Worm (Caenorhabditis elegans): ENCODE measurements around the gene F18E3.12.

F18E3.12 gene

DNA sequence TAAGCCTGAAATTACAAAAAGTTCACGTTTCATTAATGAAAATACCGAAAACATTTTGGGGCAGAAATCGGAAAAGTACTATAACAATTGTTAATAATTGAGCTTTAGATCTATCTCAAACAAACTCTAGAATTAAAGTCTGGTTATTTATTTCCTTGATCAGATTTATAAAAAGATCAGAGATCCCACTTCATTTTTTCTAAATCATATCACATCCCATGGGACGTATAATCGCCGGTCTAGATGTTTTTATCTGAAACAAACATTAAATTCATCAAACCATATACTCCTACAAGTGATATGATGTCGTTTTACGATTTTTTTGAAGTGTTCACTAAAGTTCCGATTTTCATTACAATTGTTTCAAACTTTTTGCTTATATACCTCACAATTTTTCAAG, 3.1 kb upstream of the F18E3.12 start, which contains the start of gene str-41:
str-41 (plus strand) TSS at position 301 of the 400 bp plus-strand sequence.
- TF ChIP-seq nhr-23 (tag; optimal IDR thresholded peaks at IDR 0.05) (no peak), R02D3.7 (tag; optimal IDR thresholded peaks at IDR 0.05) (no peak), sma-3 (GFP tag; optimal IDR thresholded peaks at IDR 0.05) (no peak), zag-1 (tag; optimal IDR thresholded peaks at IDR 0.05) (no peak)

DNA sequence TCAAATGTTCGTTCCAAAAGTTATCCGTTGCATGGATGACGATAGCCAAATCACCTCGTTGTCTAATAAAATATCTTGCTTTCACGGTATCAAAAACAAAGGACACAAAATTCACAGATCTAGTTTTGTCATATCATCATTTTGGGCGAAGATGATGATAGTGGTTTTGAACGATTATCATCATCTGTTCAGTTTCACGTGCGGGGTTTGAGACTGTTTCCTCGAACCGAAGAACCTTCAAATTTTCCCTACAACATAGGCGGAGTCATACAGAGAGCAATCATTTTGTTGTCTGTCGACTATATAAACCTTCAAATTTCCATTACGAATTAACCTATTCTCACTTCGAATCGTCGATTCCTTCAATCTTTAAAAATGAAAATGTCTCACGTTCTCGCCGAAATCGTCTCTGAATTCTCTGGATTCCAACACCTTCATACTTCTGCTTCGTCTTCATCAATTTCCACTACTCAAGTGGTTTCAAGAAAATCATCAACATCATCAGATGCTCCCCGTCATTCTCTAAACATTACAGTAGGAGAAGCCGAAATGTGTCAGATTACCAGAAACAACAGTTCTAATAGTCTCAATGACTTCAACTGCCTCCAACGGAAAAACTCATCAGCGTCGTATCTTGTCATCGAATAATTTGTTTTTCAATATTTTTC, 1.5 kb upstream of the F18E3.12 start, which contains the start of gene F18E3.11:
F18E3.11 (plus strand) TSS at position 376 of the 668 bp plus-strand sequence.
- TF ChIP-seq sma-9 (GFP tag; optimal IDR thresholded peaks at IDR 0.05), result peak; percentile 84
- TF ChIP-seq sma-9 (tag; optimal IDR thresholded peaks at IDR 0.05), result no peak
- TF ChIP-seq crh-2 (tag; optimal IDR thresholded peaks at IDR 0.05), result peak; percentile 9
- TF ChIP-seq mbf-1 (tag; optimal IDR thresholded peaks at IDR 0.05), result no peak
- no peak for TF ChIP-seq unc-55 (GFP tag; optimal IDR thresholded peaks at IDR 0.05)
- peak; percentile 85 for TF ChIP-seq nhr-25 (tag; optimal IDR thresholded peaks at IDR 0.05)
- peak; percentile 89 for TF ChIP-seq ama-1 (optimal IDR thresholded peaks at IDR 0.05)
- TF ChIP-seq lin-11 (tag; optimal IDR thresholded peaks at IDR 0.05), result no peak
- peak; percentile 84 for TF ChIP-seq nhr-129 (tag; optimal IDR thresholded peaks at IDR 0.05)
- peak; percentile 49 for TF ChIP-seq sma-3 (GFP tag; optimal IDR thresholded peaks at IDR 0.05)
- TF ChIP-seq nhr-21 (tag; optimal IDR thresholded peaks at IDR 0.05), result peak; percentile 80
- TF ChIP-seq gmeb-1 (tag; optimal IDR thresholded peaks at IDR 0.05), result no peak
- TF ChIP-seq nhr-6 (tag; optimal IDR thresholded peaks at IDR 0.05), result peak; percentile 6
- peak; percentile 78 for TF ChIP-seq blmp-1 (tag; optimal IDR thresholded peaks at IDR 0.05; ENCODE audit: insufficient read depth)
- TF ChIP-seq sem-4 (tag; optimal IDR thresholded peaks at IDR 0.05), result no peak

DNA sequence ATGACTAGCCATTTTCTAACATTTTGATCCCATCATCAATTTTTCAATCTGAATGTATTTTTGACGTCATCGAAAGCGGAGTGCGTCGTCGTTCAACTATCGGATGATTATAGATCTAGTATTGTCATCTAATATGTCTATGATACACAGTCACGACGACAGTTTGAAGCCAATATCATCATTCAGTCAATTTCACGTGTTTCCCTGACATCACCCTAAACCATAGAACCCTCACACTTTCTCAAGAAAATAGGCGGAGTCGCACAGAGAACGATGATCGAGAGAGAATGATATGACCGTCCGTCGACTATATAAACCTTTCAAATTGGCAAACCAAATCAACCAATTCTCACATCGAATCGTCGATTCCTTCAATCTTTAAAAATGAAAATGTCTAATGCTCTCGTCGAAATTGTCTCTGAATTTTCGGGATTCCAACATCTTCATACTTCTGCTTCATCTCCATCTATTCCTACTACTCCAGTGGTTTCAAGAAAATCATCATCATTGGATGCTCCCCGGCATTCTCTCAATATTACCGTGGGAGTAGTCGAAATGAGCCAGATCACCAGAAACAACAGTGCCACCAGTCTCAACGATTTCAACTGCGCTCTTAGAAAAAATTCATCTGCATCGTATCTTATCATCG, 1.1 kb downstream of the F18E3.12 start, which contains the start of gene F18E3.13:
F18E3.13 (plus strand) TSS at position 385 of the 649 bp plus-strand sequence.
- TF ChIP-seq zag-1 (tag; optimal IDR thresholded peaks at IDR 0.05) (no peak), ZK546.5 (tag; optimal IDR thresholded peaks at IDR 0.05) (no peak), ceh-82 (tag; optimal IDR thresholded peaks at IDR 0.05) (no peak), unc-39 (tag; optimal IDR thresholded peaks at IDR 0.05) (no peak), blmp-1 (tag; optimal IDR thresholded peaks at IDR 0.05; ENCODE audit: insufficient read depth) (peak; percentile 94), fos-1 (tag; optimal IDR thresholded peaks at IDR 0.05) (peak; percentile 21), F13H6.1 (tag; optimal IDR thresholded peaks at IDR 0.05) (peak; percentile 35), nhr-12 (tag; optimal IDR thresholded peaks at IDR 0.05) (no peak), sem-4 (tag; optimal IDR thresholded peaks at IDR 0.05) (peak; percentile 48), nhr-25 (tag; optimal IDR thresholded peaks at IDR 0.05) (peak; percentile 93), unc-62 (GFP tag; optimal IDR thresholded peaks at IDR 0.05) (no peak), sma-9 (GFP tag; optimal IDR thresholded peaks at IDR 0.05) (peak; percentile 95), sma-9 (tag; optimal IDR thresholded peaks at IDR 0.05) (no peak), nhr-129 (tag; optimal IDR thresholded peaks at IDR 0.05) (peak; percentile 69), R02D3.7 (tag; optimal IDR thresholded peaks at IDR 0.05) (no peak), gmeb-1 (tag; optimal IDR thresholded peaks at IDR 0.05) (no peak), elt-3 (tag; optimal IDR thresholded peaks at IDR 0.05) (no peak), elt-1 (tag; optimal IDR thresholded peaks at IDR 0.05) (no peak), mdl-1 (tag; optimal IDR thresholded peaks at IDR 0.05) (peak; percentile 7 to 63), mbf-1 (tag; optimal IDR thresholded peaks at IDR 0.05) (no peak), ztf-1 (GFP tag; conservative IDR thresholded peaks at IDR 0.05) (no peak), egl-27 (tag; optimal IDR thresholded peaks at IDR 0.05) (peak; percentile 65), ama-1 (optimal IDR thresholded peaks at IDR 0.05) (peak; percentile 86), lin-11 (tag; optimal IDR thresholded peaks at IDR 0.05) (no peak), nhr-23 (tag; optimal IDR thresholded peaks at IDR 0.05) (no peak), dmd-4 (tag; optimal IDR thresholded peaks at IDR 0.05) (no peak), ztf-4 (tag; optimal IDR thresholded peaks at IDR 0.05) (no peak), skn-1 (tag; optimal IDR thresholded peaks at IDR 0.05) (no peak), nhr-11 (tag; optimal IDR thresholded peaks at IDR 0.05) (no peak), lsy-2 (tag; optimal IDR thresholded peaks at IDR 0.05) (peak in 1 of 2 experiments; percentile 25), crh-2 (tag; optimal IDR thresholded peaks at IDR 0.05) (no peak), sma-3 (GFP tag; optimal IDR thresholded peaks at IDR 0.05) (peak; percentile 94), unc-55 (GFP tag; optimal IDR thresholded peaks at IDR 0.05) (no peak), alr-1 (tag; optimal IDR thresholded peaks at IDR 0.05) (no peak), nhr-6 (tag; optimal IDR thresholded peaks at IDR 0.05) (peak; percentile 63), lin-39 (tag; optimal IDR thresholded peaks at IDR 0.05) (no peak), peb-1 (tag; optimal IDR thresholded peaks at IDR 0.05) (no peak), nhr-21 (tag; optimal IDR thresholded peaks at IDR 0.05) (peak; percentile 97), nhr-77 (tag; optimal IDR thresholded peaks at IDR 0.05) (no peak), ztf-11 (tag; optimal IDR thresholded peaks at IDR 0.05) (no peak), ceh-16 (tag; optimal IDR thresholded peaks at IDR 0.05) (no peak), nhr-10 (tag; optimal IDR thresholded peaks at IDR 0.05) (no peak), C34F6.9 (tag; optimal IDR thresholded peaks at IDR 0.05) (no peak), lin-13 (GFP tag; optimal IDR thresholded peaks at IDR 0.05) (no peak), Y55F3AM.14 (GFP tag; optimal IDR thresholded peaks at IDR 0.05) (peak; percentile 46)
